Worm (Caenorhabditis elegans) whole organism, L3 larva: ENCODE data around the gene bus-19.

ENCODE experiments used
- aly-2 ChIP-seq: fragments of 150-350 bp; optimal IDR thresholded peaks from 2 replicates; lab custom pipeline; 2014; ENCODE audit warnings: missing biosample characterization, missing genetic modification characterization
- ama-1 ChIP-seq: fragments of 150-350 bp; optimal IDR thresholded peaks from 2 replicates; lab custom pipeline; 2018
- ceh-16 ChIP-seq: sonication (generic microtip); optimal IDR thresholded peaks from 2 replicates; lab custom pipeline; 2017; ENCODE audit warnings: missing biosample characterization, missing genetic modification characterization
- ceh-28 ChIP-seq: fragments of 150-350 bp; optimal IDR thresholded peaks from 2 replicates; lab custom pipeline; 2014; ENCODE audit warnings: missing biosample characterization, missing genetic modification reagents, missing genetic modification characterization
- ceh-82 ChIP-seq: fragments of 150-350 bp; optimal IDR thresholded peaks from 2 replicates; lab custom pipeline; 2014; ENCODE audit warnings: missing biosample characterization, missing genetic modification characterization
- daf-12 ChIP-seq: fragments of 150-350 bp; optimal IDR thresholded peaks from 2 replicates; lab custom pipeline; 2014; ENCODE audit warnings: missing biosample characterization, missing genetic modification reagents, missing genetic modification characterization
- egl-27 ChIP-seq: sonication (generic microtip); optimal IDR thresholded peaks from 4 replicates; lab custom pipeline; 2017; ENCODE audit warnings: missing biosample characterization, missing genetic modification reagents, missing genetic modification characterization
- egl-5 ChIP-seq: fragments of 150-350 bp; optimal IDR thresholded peaks from 2 replicates; lab custom pipeline; 2017; ENCODE audit warnings: missing biosample characterization, missing genetic modification reagents, missing genetic modification characterization, inconsistent platforms
- elt-1 ChIP-seq: fragments of 150-350 bp; optimal IDR thresholded peaks from 2 replicates; lab custom pipeline; 2014; ENCODE audit warnings: missing biosample characterization, missing genetic modification characterization
- elt-2 ChIP-seq: sonication (generic microtip); optimal IDR thresholded peaks from 2 replicates; lab custom pipeline; 2016; ENCODE audit warnings: missing genetic modification reagents, mild to moderate bottlenecking, missing genetic modification characterization, missing compliant biosample characterization
- eor-1 ChIP-seq, 2 experiments: fragments of 150-350 bp; optimal IDR thresholded peaks; 2 replicates each; lab custom pipeline; 2014 to 2018; ENCODE audit warnings: missing biosample characterization in 2 of 2, missing genetic modification characterization in 2 of 2
- jun-1 ChIP-seq: fragments of 150-350 bp; optimal IDR thresholded peaks from 2 replicates; lab custom pipeline; 2014; ENCODE audit warnings: missing biosample characterization, missing genetic modification reagents, missing genetic modification characterization
- lin-15B ChIP-seq: fragments of 150-350 bp; optimal IDR thresholded peaks from 2 replicates; lab custom pipeline; 2014; ENCODE audit warnings: missing biosample characterization, missing genetic modification characterization
- lin-39 ChIP-seq: fragments of 150-350 bp; optimal IDR thresholded peaks from 2 replicates; lab custom pipeline; 2018; ENCODE audit warnings: missing biosample characterization, missing genetic modification reagents, missing genetic modification characterization
- lsy-12 ChIP-seq: sonication (generic microtip); optimal IDR thresholded peaks from 2 replicates; lab custom pipeline; 2016; ENCODE audit warnings: mild to moderate bottlenecking, missing genetic modification characterization, missing compliant biosample characterization
- mml-1 ChIP-seq: fragments of 150-350 bp; sonication (generic microtip); optimal IDR thresholded peaks from 3 replicates; lab custom pipeline; 2014; ENCODE audit warnings: missing biosample characterization, missing genetic modification characterization
- nfya-1 ChIP-seq: sonication (generic microtip); optimal IDR thresholded peaks from 2 replicates; lab custom pipeline; 2017; ENCODE audit warnings: missing genetic modification characterization, mild to moderate bottlenecking, missing compliant biosample characterization, antibody characterized with exemption, moderate library complexity; ENCODE audit not compliant: insufficient read depth
- nhr-11 ChIP-seq: fragments of 150-350 bp; optimal IDR thresholded peaks from 2 replicates; lab custom pipeline; 2014; ENCODE audit warnings: missing biosample characterization, missing genetic modification characterization
- nhr-12 ChIP-seq: fragments of 150-350 bp; optimal IDR thresholded peaks from 2 replicates; lab custom pipeline; 2014; ENCODE audit warnings: missing biosample characterization, missing genetic modification characterization
- nhr-23 ChIP-seq: fragments of 150-350 bp; optimal IDR thresholded peaks from 2 replicates; lab custom pipeline; 2014; ENCODE audit warnings: missing biosample characterization, missing genetic modification reagents, missing genetic modification characterization
- nhr-237 ChIP-seq: fragments of 150-350 bp; optimal IDR thresholded peaks from 2 replicates; lab custom pipeline; 2014; ENCODE audit warnings: missing biosample characterization, missing genetic modification characterization
- nhr-28 ChIP-seq: fragments of 150-350 bp; optimal IDR thresholded peaks from 2 replicates; lab custom pipeline; 2014; ENCODE audit warnings: missing biosample characterization, missing genetic modification characterization
- nhr-43 ChIP-seq: sonication (generic microtip); optimal IDR thresholded peaks from 2 replicates; lab custom pipeline; 2016; ENCODE audit warnings: mild to moderate bottlenecking, missing genetic modification characterization, missing compliant biosample characterization; ENCODE audit not compliant: poor library complexity, severe bottlenecking
- nhr-76 ChIP-seq: fragments of 150-350 bp; sonication (generic microtip); optimal IDR thresholded peaks from 5 replicates; lab custom pipeline; 2014; ENCODE audit warnings: missing biosample characterization, missing genetic modification characterization
- nhr-77 ChIP-seq: fragments of 150-350 bp; optimal IDR thresholded peaks from 2 replicates; lab custom pipeline; 2014; ENCODE audit warnings: missing biosample characterization, missing genetic modification characterization
- pha-4 ChIP-seq: fragments of 150-350 bp; optimal IDR thresholded peaks from 2 replicates; lab custom pipeline; 2014; ENCODE audit warnings: missing biosample characterization, missing genetic modification reagents, missing genetic modification characterization
- pqm-1 ChIP-seq: fragments of 150-350 bp; optimal IDR thresholded peaks from 2 replicates; lab custom pipeline; 2017; ENCODE audit warnings: missing biosample characterization, missing genetic modification characterization, inconsistent platforms
- sea-2 ChIP-seq: fragments of 150-350 bp; sonication (generic microtip); optimal IDR thresholded peaks from 4 replicates; lab custom pipeline; 2014; ENCODE audit warnings: missing biosample characterization, missing genetic modification reagents, missing genetic modification characterization
- snpc-4 ChIP-seq: fragments of 150-350 bp; optimal IDR thresholded peaks from 2 replicates; lab custom pipeline; 2014; ENCODE audit warnings: missing biosample characterization, missing genetic modification characterization
- tbx-2 ChIP-seq: sonication (generic microtip); optimal IDR thresholded peaks from 2 replicates; lab custom pipeline; 2016; ENCODE audit warnings: mild to moderate bottlenecking, missing genetic modification characterization, missing compliant biosample characterization
- unc-39 ChIP-seq: sonication (generic microtip); optimal IDR thresholded peaks from 4 replicates; lab custom pipeline; 2017; ENCODE audit warnings: missing biosample characterization, missing genetic modification characterization
- unc-62 ChIP-seq: fragments of 150-350 bp; sonication (generic microtip); optimal IDR thresholded peaks from 4 replicates; lab custom pipeline; 2014; ENCODE audit warnings: missing biosample characterization, missing genetic modification reagents, missing genetic modification characterization
- zag-1 ChIP-seq: fragments of 150-350 bp; optimal IDR thresholded peaks from 2 replicates; lab custom pipeline; 2014; ENCODE audit warnings: missing biosample characterization, missing genetic modification characterization
- ztf-4 ChIP-seq: fragments of 150-350 bp; optimal IDR thresholded peaks from 2 replicates; lab custom pipeline; 2014; ENCODE audit warnings: missing biosample characterization, missing genetic modification characterization

Gene bus-19

ce11 chrV:12871753-12872152 lies at the start of gene bus-19:
TSS of gene bus-19 (plus strand) at chrV:12872053.
- no peak for TF ChIP-seq lsy-12 (tag; lab: Kevin White, UChicago)
- peak; percentile 41 for TF ChIP-seq pha-4 (tag; lab: Kevin White, UChicago)

DNA sequence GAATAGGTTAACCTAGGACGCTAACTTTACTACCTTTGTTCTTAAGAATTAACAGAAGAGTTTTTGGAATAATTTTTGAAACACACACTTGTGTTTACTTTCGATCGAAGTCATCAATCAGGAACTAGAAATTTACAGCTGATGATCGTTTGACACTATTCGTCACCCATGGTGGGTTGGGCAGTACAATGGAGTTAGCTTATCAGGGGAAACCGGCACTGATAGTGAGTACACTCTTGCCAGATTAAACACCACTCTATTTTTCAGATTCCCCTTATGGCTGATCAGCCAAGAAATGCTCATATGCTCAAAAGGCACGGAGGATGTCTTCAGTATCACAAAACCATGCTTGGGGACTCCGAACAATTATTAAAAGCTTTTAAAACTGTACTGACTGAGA lies 49.8 kb upstream of the bus-19 start:
- TF ChIP-seq ceh-16 (tag; lab: Kevin White, UChicago) (no peak), pha-4 (tag; lab: Kevin White, UChicago) (no peak), elt-2 (tag; lab: Kevin White, UChicago) (peak; percentile 77), aly-2 (tag; lab: Kevin White, UChicago) (no peak), eor-1 (tag; optimal IDR thresholded peaks at IDR 0.05; lab: Kevin White, UChicago) (no peak), nhr-237 (tag; lab: Kevin White, UChicago) (no peak), tbx-2 (tag; lab: Kevin White, UChicago) (no peak), nhr-76 (tag; lab: Kevin White, UChicago) (no peak), mml-1 (tag; lab: Kevin White, UChicago) (no peak), egl-5 (no peak), unc-62 (GFP tag; lab: Kevin White, UChicago) (no peak), ceh-28 (tag; lab: Kevin White, UChicago) (no peak), pqm-1 (tag; lab: Kevin White, UChicago) (peak; percentile 89), jun-1 (peak; percentile 26), lin-15B (no peak), ceh-82 (tag; lab: Kevin White, UChicago) (no peak), nhr-23 (tag; lab: Kevin White, UChicago) (no peak), ztf-4 (no peak)
- TF ChIP-seq, all 47 proteins: peak for 3

DNA sequence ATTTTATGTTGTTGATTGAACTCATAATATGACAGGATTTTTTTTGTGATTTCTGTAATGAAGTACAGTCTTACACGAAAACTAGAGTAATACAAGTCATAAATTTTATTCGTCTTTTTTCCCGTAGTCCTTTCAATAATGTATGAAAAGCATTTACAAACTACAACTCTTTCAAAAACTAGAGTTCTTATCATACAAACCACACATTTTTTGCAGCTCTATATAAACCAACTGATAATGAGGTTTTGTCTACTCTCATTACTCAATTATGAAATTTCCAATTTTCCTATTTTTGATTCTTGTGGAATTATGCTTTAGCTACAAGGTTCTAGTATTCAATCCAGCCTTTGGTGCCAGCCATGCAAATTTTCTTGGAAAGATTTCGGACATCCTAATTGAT lies 47.1 kb upstream of the bus-19 start, which contains the start of gene ugt-16:
Gene ugt-16, plus strand, starts transcription at position 248 of the 400 bp plus-strand sequence.
- TF ChIP-seq ceh-82 (tag; lab: Kevin White, UChicago) = no peak
- peak; percentile 71 for TF ChIP-seq elt-2 (tag; lab: Kevin White, UChicago)
- TF ChIP-seq pqm-1 (tag; lab: Kevin White, UChicago) = peak; percentile 53

- TF ChIP-seq egl-27 (tag; lab: Kevin White, UChicago) (no peak), lin-39 (tag; lab: Kevin White, UChicago) (no peak), nfya-1 (tag; lab: Kevin White, UChicago) (no peak), snpc-4 (tag; lab: Kevin White, UChicago) (no peak), ceh-16 (tag; lab: Kevin White, UChicago) (no peak), pqm-1 (tag; lab: Kevin White, UChicago) (peak; percentile 22), tbx-2 (tag; lab: Kevin White, UChicago) (no peak), elt-2 (tag; lab: Kevin White, UChicago) (peak; percentile 13), nhr-43 (tag; lab: Kevin White, UChicago) (no peak), unc-39 (tag; lab: Kevin White, UChicago) (no peak), daf-12 (tag; lab: Kevin White, UChicago) (no peak), nhr-77 (no peak)
These were observed 44.6 kb upstream of the bus-19 start, which contains the start of gene ugt-15 for ce11 chrV:12827219-12827618. TSS of gene ugt-15 (plus strand) at chrV:12827519.

DNA sequence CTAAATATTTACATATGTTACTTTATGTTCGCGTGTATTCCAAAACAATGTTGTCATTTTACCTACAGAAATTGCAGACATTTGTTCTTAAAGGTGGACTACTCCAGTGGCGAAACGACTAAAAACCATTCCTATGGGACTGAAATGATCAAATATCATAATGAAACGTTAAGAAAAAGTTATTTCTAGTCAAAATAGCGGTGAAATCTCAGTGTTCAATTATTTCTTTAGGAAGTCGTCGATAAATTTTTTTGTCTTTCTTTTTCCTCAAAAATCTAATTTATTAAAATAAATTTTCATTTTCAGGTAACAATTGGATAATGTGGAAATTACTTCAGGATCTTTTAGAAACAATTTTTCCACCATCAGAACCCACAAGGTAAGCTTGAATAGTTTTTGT lies 36.5 kb upstream of the bus-19 start, which contains the start of gene C44H9.4:
Gene C44H9.4, plus strand, starts transcription at position 301 of the 400 bp plus-strand sequence.
- TF ChIP-seq nhr-28 (tag; lab: Kevin White, UChicago) (no peak), lin-39 (tag; lab: Kevin White, UChicago) (no peak), egl-27 (tag; lab: Kevin White, UChicago) (no peak), nhr-12 (no peak), daf-12 (tag; lab: Kevin White, UChicago) (no peak), aly-2 (tag; lab: Kevin White, UChicago) (no peak), nhr-23 (tag; lab: Kevin White, UChicago) (no peak), nhr-11 (tag; lab: Kevin White, UChicago) (no peak), ama-1 (lab: Kevin White, UChicago) (no peak), elt-1 (tag; lab: Kevin White, UChicago) (no peak), nhr-43 (tag; lab: Kevin White, UChicago) (no peak), ztf-4 (no peak), sea-2 (GFP tag; lab: Kevin White, UChicago) (no peak), snpc-4 (tag; lab: Kevin White, UChicago) (no peak), zag-1 (tag; lab: Kevin White, UChicago) (no peak)
